Fruit fly (Drosophila melanogaster) whole organism, adult: ENCODE measurements around the gene CG13306.
A peak's percentile ranks its signal among the peaks of the same experiment; 100 is the strongest.

ENCODE experiments used
- CG11617 ChIP-seq: fragments of 200-800 bp; sonication (Bioruptor generic); optimal IDR thresholded peaks from 2 replicates; lab custom pipeline; 2017; ENCODE audit warnings: mild to moderate bottlenecking, missing biosample characterization, missing genetic modification reagents, missing genetic modification characterization
- CG12768 ChIP-seq: fragments of 200-800 bp; sonication (Bioruptor generic); optimal IDR thresholded peaks from 2 replicates; lab custom pipeline; 2017; ENCODE audit warnings: missing biosample characterization, missing genetic modification characterization, mild to moderate bottlenecking, moderate library complexity, missing genetic modification reagents
- CG14711 ChIP-seq: fragments of 200-800 bp; sonication (Bioruptor generic); optimal IDR thresholded peaks from 2 replicates; lab custom pipeline; 2018; ENCODE audit warnings: missing biosample characterization, mild to moderate bottlenecking, missing genetic modification characterization, moderate library complexity
- CG1620 ChIP-seq: fragments of 200-800 bp; sonication (Bioruptor generic); optimal IDR thresholded peaks from 2 replicates; lab custom pipeline; 2016; ENCODE audit warnings: missing biosample characterization, missing genetic modification characterization
- CG33017 ChIP-seq: fragments of 200-800 bp; sonication (Bioruptor generic); optimal IDR thresholded peaks from 2 replicates; lab custom pipeline; 2018; ENCODE audit warnings: missing biosample characterization, mild to moderate bottlenecking, missing genetic modification characterization, moderate library complexity
- CG5204 ChIP-seq: fragments of 200-800 bp; sonication (Bioruptor generic); optimal IDR thresholded peaks from 2 replicates; lab custom pipeline; 2016; ENCODE audit warnings: missing biosample characterization, missing genetic modification characterization
- CG7045 ChIP-seq: fragments of 200-800 bp; sonication (Bioruptor generic); optimal IDR thresholded peaks from 2 replicates; lab custom pipeline; 2017; ENCODE audit warnings: missing biosample characterization, mild to moderate bottlenecking, missing genetic modification characterization
- CG7101 ChIP-seq: fragments of 200-800 bp; sonication (Bioruptor generic); optimal IDR thresholded peaks from 2 replicates; lab custom pipeline; 2018; ENCODE audit warnings: missing biosample characterization, mild to moderate bottlenecking, missing genetic modification characterization, moderate library complexity
- Clk ChIP-seq: fragments of 200-800 bp; sonication (Bioruptor generic); optimal IDR thresholded peaks from 2 replicates; lab custom pipeline; 2017; ENCODE audit warnings: missing biosample characterization, missing genetic modification characterization
- Crg-1 ChIP-seq: fragments of 200-800 bp; sonication (Bioruptor generic); optimal IDR thresholded peaks from 2 replicates; lab custom pipeline; 2016; ENCODE audit warnings: missing biosample characterization, missing genetic modification characterization
- Hr96 ChIP-seq: fragments of 200-800 bp; sonication (Bioruptor generic); optimal IDR thresholded peaks from 2 replicates; lab custom pipeline; 2016; ENCODE audit warnings: missing biosample characterization, missing genetic modification characterization
- Mnt ChIP-seq: fragments of 200-800 bp; sonication (Bioruptor generic); optimal IDR thresholded peaks from 2 replicates; lab custom pipeline; 2016; ENCODE audit warnings: missing biosample characterization, mild to moderate bottlenecking, missing genetic modification characterization
- bab1 ChIP-seq: fragments of 200-800 bp; sonication (Bioruptor generic); optimal IDR thresholded peaks from 3 replicates; lab custom pipeline; 2019; ENCODE audit warnings: missing biosample characterization, mild to moderate bottlenecking, missing genetic modification characterization, moderate library complexity
- cic ChIP-seq: fragments of 200-800 bp; sonication (Bioruptor generic); optimal IDR thresholded peaks from 2 replicates; lab custom pipeline; 2017; ENCODE audit warnings: missing biosample characterization, mild to moderate bottlenecking, missing genetic modification characterization, moderate library complexity
- cnc ChIP-seq, 2 experiments: fragments of >200 bp; optimal IDR thresholded peaks; 2 replicates each; lab custom pipeline; 2017
- kay ChIP-seq: fragments of 200-800 bp; sonication (Bioruptor generic); peaks from one replicate; lab custom pipeline; 2016; ENCODE audit warnings: missing biosample characterization, missing genetic modification characterization, borderline replicate concordance
- ovo ChIP-seq: fragments of 200-800 bp; sonication (Bioruptor generic); optimal IDR thresholded peaks from 2 replicates; lab custom pipeline; 2016; ENCODE audit warnings: missing biosample characterization, missing genetic modification characterization
- pad ChIP-seq: fragments of 200-800 bp; sonication (Bioruptor generic); optimal IDR thresholded peaks from 3 replicates; lab custom pipeline; 2017; ENCODE audit warnings: missing biosample characterization, missing genetic modification characterization, mild to moderate bottlenecking, moderate library complexity, missing genetic modification reagents
- tj ChIP-seq: fragments of 200-800 bp; sonication (Bioruptor generic); optimal IDR thresholded peaks from 3 replicates; lab custom pipeline; 2017; ENCODE audit warnings: missing biosample characterization, mild to moderate bottlenecking, missing genetic modification characterization, moderate library complexity
- toe ChIP-seq: fragments of 200-800 bp; sonication (Bioruptor generic); optimal IDR thresholded peaks from 2 replicates; lab custom pipeline; 2016; ENCODE audit warnings: missing biosample characterization, missing genetic modification characterization

CG13306 gene

dm6 chr3L:8728181-8728580 lies 21.3 kb downstream of the CG13306 start, which contains the start of gene Cp15:
Cp15 (plus strand) TSS chr3L:8728481.
- TF ChIP-seq Hr96 (GFP tag; lab: Kevin White, UChicago), result no peak
- TF ChIP-seq tj (GFP tag; lab: Kevin White, UChicago), result no peak
- no peak for TF ChIP-seq CG1620 (GFP tag; lab: Kevin White, UChicago)
- TF ChIP-seq CG7045 (GFP tag; lab: Kevin White, UChicago), result no peak
- TF ChIP-seq cnc (optimal IDR thresholded peaks at IDR 0.05; lab: Kevin White, UChicago), result no peak
- TF ChIP-seq bab1 (GFP tag; lab: Kevin White, UChicago), result no peak
- no peak for TF ChIP-seq CG12768 (GFP tag; lab: Kevin White, UChicago)
- TF ChIP-seq CG33017 (tag; lab: Kevin White, UChicago), result no peak
- TF ChIP-seq cic (GFP tag; lab: Kevin White, UChicago), result no peak
- TF ChIP-seq CG5204 (GFP tag; lab: Kevin White, UChicago), result no peak
- TF ChIP-seq CG11617 (GFP tag; lab: Kevin White, UChicago), result no peak

- TF ChIP-seq Mnt (GFP tag; lab: Kevin White, UChicago) (peak; percentile 13), CG5204 (GFP tag; lab: Kevin White, UChicago) (no peak), cic (GFP tag; lab: Kevin White, UChicago) (peak; percentile 69), kay (GFP tag; lab: Kevin White, UChicago) (peak; percentile 78), Clk (GFP tag; lab: Kevin White, UChicago) (no peak)
These were observed 23.1 kb downstream of the CG13306 start, which contains the start of gene Cp18 for dm6 chr3L:8726317-8726841. Cp18 (plus strand) TSS chr3L:8726791.

dm6 chr3L:8725674-8726073 lies 23.9 kb downstream of the CG13306 start, which contains the start of gene CG43965:
CG43965 (minus strand) TSS chr3L:8725774.
- TF ChIP-seq CG7101 (tag; lab: Kevin White, UChicago) (no peak), Clk (GFP tag; lab: Kevin White, UChicago) (no peak), cic (GFP tag; lab: Kevin White, UChicago) (no peak), CG33017 (tag; lab: Kevin White, UChicago) (no peak), kay (GFP tag; lab: Kevin White, UChicago) (no peak), Hr96 (GFP tag; lab: Kevin White, UChicago) (no peak), tj (GFP tag; lab: Kevin White, UChicago) (no peak), CG5204 (GFP tag; lab: Kevin White, UChicago) (no peak), CG12768 (GFP tag; lab: Kevin White, UChicago) (no peak), Crg-1 (GFP tag; lab: Kevin White, UChicago) (no peak), cnc (optimal IDR thresholded peaks at IDR 0.05; lab: Kevin White, UChicago) (no peak)

dm6 chr3L:8725252-8725651 lies 24.3 kb downstream of the CG13306 start:
- peak; percentile 8 for TF ChIP-seq CG14711 (tag; lab: Kevin White, UChicago)
- TF ChIP-seq CG1620 (GFP tag; lab: Kevin White, UChicago), result no peak
- TF ChIP-seq Mnt (GFP tag; lab: Kevin White, UChicago), result peak; percentile 99
- TF ChIP-seq ovo (GFP tag; lab: Kevin White, UChicago), result no peak
- TF ChIP-seq cic (GFP tag; lab: Kevin White, UChicago), result peak; percentile 61
- TF ChIP-seq CG7101 (tag; lab: Kevin White, UChicago), result peak; percentile 49
- peak; percentile 13 for TF ChIP-seq pad (GFP tag; lab: Kevin White, UChicago)

dm6 chr3L:8721145-8721544 lies 28.4 kb downstream of the CG13306 start, which contains the start of the genes CG32022 and CG6511:
CG32022 (minus strand) TSS chr3L:8721272.
CG6511 (plus strand) TSS chr3L:8721324.
- no peak for TF ChIP-seq ovo (GFP tag; lab: Kevin White, UChicago)
- TF ChIP-seq CG33017 (tag; lab: Kevin White, UChicago), result peak; percentile 96
- TF ChIP-seq CG14711 (tag; lab: Kevin White, UChicago), result peak; percentile 93
- peak; percentile 98 for TF ChIP-seq CG7101 (tag; lab: Kevin White, UChicago)
- TF ChIP-seq Mnt (GFP tag; lab: Kevin White, UChicago), result peak; percentile 93
- TF ChIP-seq tj (GFP tag; lab: Kevin White, UChicago), result no peak
- TF ChIP-seq kay (GFP tag; lab: Kevin White, UChicago), result peak; percentile 97
- TF ChIP-seq Hr96 (GFP tag; lab: Kevin White, UChicago), result peak; percentile 99
- TF ChIP-seq CG1620 (GFP tag; lab: Kevin White, UChicago), result no peak
- peak; percentile 97 for TF ChIP-seq Clk (GFP tag; lab: Kevin White, UChicago)
- TF ChIP-seq cic (GFP tag; lab: Kevin White, UChicago), result peak; percentile 84
- TF ChIP-seq toe (GFP tag; lab: Kevin White, UChicago), result peak; percentile 99
- TF ChIP-seq CG12768 (GFP tag; lab: Kevin White, UChicago), result peak; percentile 98
- TF ChIP-seq CG7045 (GFP tag; lab: Kevin White, UChicago), result peak; percentile 98
- peak; percentile 98 for TF ChIP-seq CG5204 (GFP tag; lab: Kevin White, UChicago)
- peak; percentile 93 for TF ChIP-seq pad (GFP tag; lab: Kevin White, UChicago)
- TF ChIP-seq Crg-1 (GFP tag; lab: Kevin White, UChicago), result no peak

- TF ChIP-seq cnc (optimal IDR thresholded peaks at IDR 0.05; lab: Kevin White, UChicago), result no peak
- TF ChIP-seq CG14711 (tag; lab: Kevin White, UChicago), result peak; percentile 58
- no peak for TF ChIP-seq Crg-1 (GFP tag; lab: Kevin White, UChicago)
- peak; percentile 80 for TF ChIP-seq Mnt (GFP tag; lab: Kevin White, UChicago)
- TF ChIP-seq tj (GFP tag; lab: Kevin White, UChicago), result no peak
- TF ChIP-seq CG11617 (GFP tag; lab: Kevin White, UChicago), result no peak
- no peak for TF ChIP-seq bab1 (GFP tag; lab: Kevin White, UChicago)
- peak; percentile 36 for TF ChIP-seq toe (GFP tag; lab: Kevin White, UChicago)
- peak; percentile 32 for TF ChIP-seq CG7045 (GFP tag; lab: Kevin White, UChicago)
- TF ChIP-seq CG7101 (tag; lab: Kevin White, UChicago), result peak; percentile 74
- peak; percentile 17 for TF ChIP-seq Clk (GFP tag; lab: Kevin White, UChicago)
- TF ChIP-seq pad (GFP tag; lab: Kevin White, UChicago), result peak; percentile 75
- peak; percentile 63 for TF ChIP-seq Hr96 (GFP tag; lab: Kevin White, UChicago)
- TF ChIP-seq CG5204 (GFP tag; lab: Kevin White, UChicago), result peak; percentile 43
- TF ChIP-seq CG33017 (tag; lab: Kevin White, UChicago), result peak; percentile 31
- TF ChIP-seq CG12768 (GFP tag; lab: Kevin White, UChicago), result peak; percentile 75
- no peak for TF ChIP-seq ovo (GFP tag; lab: Kevin White, UChicago)
- TF ChIP-seq kay (GFP tag; lab: Kevin White, UChicago), result no peak
- TF ChIP-seq CG1620 (GFP tag; lab: Kevin White, UChicago), result no peak
- TF ChIP-seq cic (GFP tag; lab: Kevin White, UChicago), result peak; percentile 29
These were observed 29.5 kb downstream of the CG13306 start, which contains the start of gene SrpRbeta for dm6 chr3L:8719990-8720559. SrpRbeta (minus strand) TSS chr3L:8720225.
